Fruit fly (Drosophila melanogaster) whole organism, embryonic: ENCODE results near the gene drm.

Source experiments
- Ada2b ChIP-seq: fragments of 200-800 bp; sonication (Bioruptor generic); IDR thresholded peaks from 2 replicates; pipeline ENCODE4 v1.3.6; 2022; ENCODE audit warnings: missing biosample characterization, missing genetic modification characterization
- Adf1 ChIP-seq: fragments of 200-800 bp; sonication (Bioruptor generic); IDR thresholded peaks from 2 replicates; pipeline ENCODE4 v1.3.6; 2022; ENCODE audit warnings: missing biosample characterization, missing genetic modification characterization
- CG10267 ChIP-seq: fragments of 200-800 bp; sonication (Bioruptor generic); optimal IDR thresholded peaks from 2 replicates; lab custom pipeline; 2018; ENCODE audit warnings: missing biosample characterization, mild to moderate bottlenecking, missing genetic modification characterization, moderate library complexity
- CG10431 ChIP-seq: fragments of 200-800 bp; sonication (Bioruptor generic); optimal IDR thresholded peaks from 3 replicates; lab custom pipeline; 2018; ENCODE audit warnings: missing biosample characterization, mild to moderate bottlenecking, missing genetic modification characterization
- CG12391 ChIP-seq: fragments of 200-800 bp; sonication (Bioruptor generic); optimal IDR thresholded peaks from 3 replicates; lab custom pipeline; 2018; ENCODE audit warnings: missing biosample characterization, mild to moderate bottlenecking, missing genetic modification characterization, moderate library complexity
- CG12769 ChIP-seq: fragments of 200-800 bp; sonication (Bioruptor generic); optimal IDR thresholded peaks from 2 replicates; lab custom pipeline; 2019; ENCODE audit warnings: missing biosample characterization, mild to moderate bottlenecking, missing genetic modification characterization, moderate library complexity
- CG14710 ChIP-seq: fragments of 200-800 bp; sonication (Bioruptor generic); optimal IDR thresholded peaks from 3 replicates; lab custom pipeline; 2019; ENCODE audit warnings: missing biosample characterization, mild to moderate bottlenecking, missing genetic modification characterization, moderate library complexity
- CG14965 ChIP-seq: fragments of 200-800 bp; sonication (Bioruptor generic); optimal IDR thresholded peaks from 2 replicates; lab custom pipeline; 2016; ENCODE audit warnings: missing biosample characterization, missing genetic modification characterization, borderline replicate concordance
- CG15011 ChIP-seq: fragments of 200-800 bp; sonication (Bioruptor generic); optimal IDR thresholded peaks from 3 replicates; lab custom pipeline; 2018; ENCODE audit warnings: missing biosample characterization, mild to moderate bottlenecking, missing genetic modification characterization
- CG17359 ChIP-seq: fragments of 200-800 bp; sonication (Bioruptor generic); optimal IDR thresholded peaks from 3 replicates; lab custom pipeline; 2018; ENCODE audit warnings: missing biosample characterization, mild to moderate bottlenecking, missing genetic modification characterization, moderate library complexity
- CG1832 ChIP-seq: fragments of 200-800 bp; sonication (Bioruptor generic); optimal IDR thresholded peaks from 2 replicates; lab custom pipeline; 2017; ENCODE audit warnings: missing biosample characterization, mild to moderate bottlenecking, missing genetic modification characterization, inconsistent platforms
- CG2129 ChIP-seq: fragments of 200-800 bp; sonication (Bioruptor generic); IDR thresholded peaks from 2 replicates; pipeline ENCODE4 v1.3.6; 2022; ENCODE audit warnings: missing biosample characterization, missing genetic modification characterization; ENCODE audit not compliant: partially characterized antibody
- CG2202 ChIP-seq: fragments of 200-800 bp; sonication (Bioruptor generic); optimal IDR thresholded peaks from 2 replicates; lab custom pipeline; 2018; ENCODE audit warnings: missing biosample characterization, mild to moderate bottlenecking, missing genetic modification characterization
- CG2712 ChIP-seq: fragments of 200-800 bp; optimal IDR thresholded peaks from 3 replicates; lab custom pipeline; 2019; ENCODE audit warnings: missing biosample characterization, mild to moderate bottlenecking, missing genetic modification characterization, moderate library complexity
- CG34376 ChIP-seq: fragments of 200-800 bp; sonication (Bioruptor generic); optimal IDR thresholded peaks from 2 replicates; lab custom pipeline; 2018; ENCODE audit warnings: missing biosample characterization, mild to moderate bottlenecking, missing genetic modification characterization
- CG4328 ChIP-seq: fragments of 200-800 bp; sonication (Bioruptor generic); optimal IDR thresholded peaks from 3 replicates; lab custom pipeline; 2017; ENCODE audit warnings: missing biosample characterization, missing genetic modification reagents, missing genetic modification characterization
- CG43689 ChIP-seq: fragments of 200-800 bp; sonication (Bioruptor generic); IDR thresholded peaks from 2 replicates; pipeline ENCODE4 v1.3.6; 2022; ENCODE audit warnings: missing biosample characterization, missing genetic modification characterization
- CG4730 ChIP-seq: fragments of 200-800 bp; sonication (Bioruptor generic); IDR thresholded peaks from 2 replicates; pipeline ENCODE4 v1.3.6; 2022; ENCODE audit warnings: missing biosample characterization, missing genetic modification characterization
- CG6175 ChIP-seq: fragments of 200-800 bp; sonication (Bioruptor generic); IDR thresholded peaks from 3 replicates; pipeline ENCODE4 v1.3.6; 2022; ENCODE audit warnings: missing biosample characterization, missing genetic modification characterization
- CG7928 ChIP-seq: fragments of 200-800 bp; sonication (Bioruptor generic); optimal IDR thresholded peaks from 2 replicates; lab custom pipeline; 2017; ENCODE audit warnings: missing biosample characterization, mild to moderate bottlenecking, missing genetic modification characterization
- CG9215 ChIP-seq: fragments of 200-800 bp; sonication (Bioruptor generic); IDR thresholded peaks from 2 replicates; pipeline ENCODE4 v1.3.6; 2022; ENCODE audit warnings: missing biosample characterization, missing genetic modification characterization
- CG9932 ChIP-seq: fragments of 200-800 bp; sonication (Bioruptor generic); IDR thresholded peaks from 2 replicates; pipeline ENCODE4 v1.3.6; 2022; ENCODE audit warnings: missing biosample characterization, missing genetic modification characterization
- Deaf1 ChIP-seq: fragments of 200-800 bp; optimal IDR thresholded peaks from 3 replicates; lab custom pipeline; 2019; ENCODE audit warnings: missing biosample characterization, mild to moderate bottlenecking, missing genetic modification characterization, moderate library complexity
- Ets65A ChIP-seq: fragments of 200-800 bp; sonication (Bioruptor generic); peaks from one replicate; lab custom pipeline; 2016; ENCODE audit warnings: missing biosample characterization, missing genetic modification characterization
- HLHmδ ChIP-seq: fragments of 200-800 bp; sonication (Bioruptor generic); optimal IDR thresholded peaks from 2 replicates; lab custom pipeline; 2018; ENCODE audit warnings: missing biosample characterization, mild to moderate bottlenecking, missing genetic modification characterization, moderate library complexity
- Lim3 ChIP-seq: fragments of 200-800 bp; sonication (Bioruptor generic); IDR thresholded peaks from 2 replicates; pipeline ENCODE4 v1.3.6; 2022; ENCODE audit warnings: missing biosample characterization, missing genetic modification characterization
- MTF-1 ChIP-seq: fragments of 200-800 bp; sonication (Bioruptor generic); optimal IDR thresholded peaks from 2 replicates; lab custom pipeline; 2018; ENCODE audit warnings: missing biosample characterization, mild to moderate bottlenecking, missing genetic modification characterization, borderline replicate concordance
- Optix ChIP-seq: fragments of 200-800 bp; sonication (Bioruptor generic); IDR thresholded peaks from 3 replicates; pipeline ENCODE4 v1.3.6; 2022; ENCODE audit warnings: missing biosample characterization, missing genetic modification characterization
- Pdp1 ChIP-seq, 2 experiments: fragments of 200-800 bp; sonication (Bioruptor generic); optimal IDR thresholded peaks; 3 replicates each; lab custom pipeline; 2016; ENCODE audit warnings: missing biosample characterization in 2 of 2, missing genetic modification characterization in 2 of 2, mild to moderate bottlenecking in 1 of 2, moderate library complexity in 1 of 2
- Ravus ChIP-seq: fragments of 200-800 bp; sonication (Bioruptor generic); IDR thresholded peaks from 2 replicates; pipeline ENCODE4 v1.3.6; 2022; ENCODE audit warnings: missing biosample characterization, missing genetic modification characterization
- ase ChIP-seq: fragments of 200-800 bp; sonication (Bioruptor generic); IDR thresholded peaks from 3 replicates; pipeline ENCODE4 v1.3.6; 2022; ENCODE audit warnings: missing biosample characterization, missing genetic modification characterization
- bowl ChIP-seq: fragments of 200-800 bp; sonication (Bioruptor generic); IDR thresholded peaks from 2 replicates; pipeline ENCODE4 v1.3.6; 2022; ENCODE audit warnings: missing biosample characterization, missing genetic modification characterization
- br ChIP-seq: fragments of >200 bp; optimal IDR thresholded peaks from 2 replicates; lab custom pipeline; 2017
- croc ChIP-seq: fragments of 200-800 bp; sonication (Bioruptor generic); conservative IDR thresholded peaks from 3 replicates; pipeline ENCODE4 v1.3.6; 2022; ENCODE audit warnings: missing biosample characterization, missing genetic modification characterization
- crol ChIP-seq: fragments of 200-800 bp; sonication (Bioruptor generic); IDR thresholded peaks from 2 replicates; pipeline ENCODE4 v1.3.6; 2022; ENCODE audit warnings: missing biosample characterization, missing genetic modification characterization
- danr ChIP-seq: fragments of 200-800 bp; sonication (Bioruptor generic); IDR thresholded peaks from 2 replicates; pipeline ENCODE4 v1.3.6; 2022; ENCODE audit warnings: missing biosample characterization, missing genetic modification characterization
- fd96Cb ChIP-seq: fragments of 200-800 bp; sonication (Bioruptor generic); optimal IDR thresholded peaks from 2 replicates; lab custom pipeline; 2018; ENCODE audit warnings: missing biosample characterization, mild to moderate bottlenecking, missing genetic modification characterization, moderate library complexity
- gce ChIP-seq: fragments of 200-800 bp; sonication (Bioruptor generic); IDR thresholded peaks from 3 replicates; pipeline ENCODE4 v1.3.6; 2022; ENCODE audit warnings: missing biosample characterization, missing genetic modification characterization
- gro ChIP-seq: fragments of 200-800 bp; sonication (Bioruptor generic); optimal IDR thresholded peaks from 2 replicates; lab custom pipeline; 2016; ENCODE audit warnings: missing biosample characterization, missing genetic modification characterization
- oc ChIP-seq: fragments of 200-800 bp; sonication (Bioruptor generic); optimal IDR thresholded peaks from 2 replicates; lab custom pipeline; 2018; ENCODE audit warnings: missing biosample characterization, mild to moderate bottlenecking, missing genetic modification characterization, moderate library complexity
- pan ChIP-seq, 4 experiments: fragments of >200 bp in 3 of 4; fragments of 200-800 bp in 1 of 4; sonication (Bioruptor generic) in 1 of 4; optimal IDR thresholded peaks in 3 of 4; IDR thresholded peaks in 1 of 4; 2 replicates each; pipeline versions ENCODE4 v1.3.6 to Lab custom; 2017 to 2022; ENCODE audit warnings: missing biosample characterization in 2 of 4, missing genetic modification characterization in 2 of 4, mixed read lengths in 1 of 4
- repo ChIP-seq: fragments of 200-800 bp; sonication (Bioruptor generic); optimal IDR thresholded peaks from 2 replicates; lab custom pipeline; 2016; ENCODE audit warnings: missing biosample characterization, missing genetic modification characterization
- sc ChIP-seq, 3 experiments: fragments of >200 bp in 2 of 3; fragments of 200-800 bp in 1 of 3; sonication (Bioruptor generic) in 1 of 3; optimal IDR thresholded peaks; 2 replicates in 2 of 3; 3 replicates in 1 of 3; lab custom pipeline; 2017; ENCODE audit warnings: mild to moderate bottlenecking in 1 of 3, missing biosample characterization in 1 of 3, missing genetic modification characterization in 1 of 3, missing genetic modification reagents in 1 of 3
- seq ChIP-seq: fragments of 200-800 bp; sonication (Bioruptor generic); IDR thresholded peaks from 2 replicates; pipeline ENCODE4 v1.3.6; 2022; ENCODE audit warnings: missing biosample characterization, missing genetic modification characterization
- slbo ChIP-seq: fragments of 200-800 bp; sonication (Bioruptor generic); IDR thresholded peaks from 2 replicates; pipeline ENCODE4 v1.3.6; 2022; ENCODE audit warnings: missing biosample characterization, missing genetic modification characterization
- tin ChIP-seq: fragments of 200-800 bp; sonication (Bioruptor generic); optimal IDR thresholded peaks from 3 replicates; lab custom pipeline; 2016; ENCODE audit warnings: missing biosample characterization, missing genetic modification characterization
- trem ChIP-seq: fragments of 200-800 bp; optimal IDR thresholded peaks from 3 replicates; lab custom pipeline; 2019; ENCODE audit warnings: missing biosample characterization, mild to moderate bottlenecking, missing genetic modification characterization, moderate library complexity
- unpg ChIP-seq: fragments of 200-800 bp; sonication (Bioruptor generic); optimal IDR thresholded peaks from 3 replicates; lab custom pipeline; 2018; ENCODE audit warnings: missing biosample characterization, mild to moderate bottlenecking, missing genetic modification characterization, moderate library complexity

The drm gene

dm6 chr2L:3507209-3508164, 31.6 kb upstream of the drm start, which contains the start of gene tim (continued):
- TF ChIP-seq CG6175 (GFP tag; lab: Robert Waterston, UW) (no peak), CG4328 (GFP tag; lab: Kevin White, UChicago) (no peak), CG9932 (GFP tag; lab: Robert Waterston, UW) (peak; percentile 7; the same call in 1 of the 2 replicates), pan (optimal IDR thresholded peaks at IDR 0.05; lab: Kevin White, UChicago) (no peak), pan (GFP tag; optimal IDR thresholded peaks at IDR 0.05 in 1 of 2, IDR thresholded peaks at IDR 0.05 in 1 of 2) (no peak), gro (GFP tag; lab: Kevin White, UChicago) (no peak), CG2129 (GFP tag; lab: Robert Waterston, UW) (no peak), HLHmδ (no peak), repo (GFP tag; lab: Kevin White, UChicago) (no peak), oc (tag; lab: Kevin White, UChicago) (no peak), CG10431 (GFP tag; lab: Kevin White, UChicago) (no peak), CG14965 (GFP tag; lab: Kevin White, UChicago) (no peak), CG17359 (tag; lab: Kevin White, UChicago) (peak; percentile 26), CG2712 (tag; lab: Kevin White, UChicago) (no peak), Ravus (GFP tag; lab: Robert Waterston, UW) (no peak), unpg (peak; percentile 58), br (lab: Kevin White, UChicago) (no peak), CG7928 (GFP tag; lab: Kevin White, UChicago) (no peak), CG9215 (GFP tag; lab: Robert Waterston, UW) (no peak), CG15011 (no peak), CG2202 (tag; lab: Kevin White, UChicago) (no peak), ase (GFP tag; lab: Robert Waterston, UW) (no peak), Ets65A (GFP tag; lab: Kevin White, UChicago) (peak; percentile 69), MTF-1 (GFP tag; lab: Kevin White, UChicago) (no peak), gce (no peak), CG4730 (GFP tag; lab: Robert Waterston, UW) (no peak), CG12769 (tag; lab: Kevin White, UChicago) (no peak), bowl (GFP tag; lab: Robert Waterston, UW) (no peak; the same call in 1 of the 2 replicates), croc (GFP tag; lab: Robert Waterston, UW) (no peak), Lim3 (GFP tag; lab: Robert Waterston, UW) (no peak), Ada2b (no peak), CG10267 (tag; lab: Kevin White, UChicago) (peak; percentile 36), Pdp1 (GFP tag; optimal IDR thresholded peaks at IDR 0.05; lab: Kevin White, UChicago) (peak in 1 of 2 experiments; percentile 76), trem (no peak), sc (optimal IDR thresholded peaks at IDR 0.05; lab: Kevin White, UChicago) (no peak), sc (GFP tag; optimal IDR thresholded peaks at IDR 0.05; lab: Kevin White, UChicago) (no peak), slbo (no peak), Optix (GFP tag; lab: Robert Waterston, UW) (no peak), CG34376 (GFP tag; lab: Kevin White, UChicago) (no peak), seq (peak; percentile 37; the same call in 1 of the 2 replicates), CG14710 (tag; lab: Kevin White, UChicago) (peak; percentile 39), Adf1 (GFP tag; lab: Robert Waterston, UW) (peak; percentile 66; the same call in 1 of the 2 replicates), tin (peak; percentile 5), danr (GFP tag; lab: Robert Waterston, UW) (no peak), CG12391 (tag; lab: Kevin White, UChicago) (peak; percentile 63), CG1832 (peak; percentile 59), Deaf1 (peak; percentile 72), fd96Cb (tag; lab: Kevin White, UChicago) (peak; percentile 47), crol (GFP tag; lab: Robert Waterston, UW) (0 out of 2 replicates have a peak, but pooled peaks have one; percentile 32), CG43689 (GFP tag; lab: Robert Waterston, UW) (no peak)
